Worm (Caenorhabditis elegans) whole organism, midembryonic: ENCODE data around the gene T05A7.6.

ENCODE experiments used
- flt-1 ChIP-seq: fragments of 200-800 bp; sonication (Bioruptor generic); IDR thresholded peaks from 2 replicates; pipeline ENCODE4 v1.3.6; 2022; ENCODE audit warnings: missing genetic modification characterization, missing compliant biosample characterization
- klf-2 ChIP-seq: fragments of 200-800 bp; sonication (Bioruptor generic); conservative IDR thresholded peaks from 2 replicates; pipeline ENCODE4 v1.3.6; 2022; ENCODE audit warnings: missing genetic modification reagents, missing genetic modification characterization, missing compliant biosample characterization
- ref-1 ChIP-seq: fragments of 200-800 bp; sonication (Bioruptor generic); conservative IDR thresholded peaks from 2 replicates; pipeline ENCODE4 v1.3.6; 2022; ENCODE audit warnings: missing genetic modification reagents, missing genetic modification characterization, missing compliant biosample characterization
- tab-1 ChIP-seq: fragments of 200-800 bp; sonication (Bioruptor generic); IDR thresholded peaks from 2 replicates; pipeline ENCODE4 v1.3.6; 2022; ENCODE audit warnings: missing genetic modification characterization, missing compliant biosample characterization
- ztf-29 ChIP-seq: fragments of 200-800 bp; sonication (Bioruptor generic); IDR thresholded peaks from 2 replicates; pipeline ENCODE4 v1.3.6; 2022; ENCODE audit warnings: missing genetic modification reagents, missing genetic modification characterization, missing compliant biosample characterization

DNA sequence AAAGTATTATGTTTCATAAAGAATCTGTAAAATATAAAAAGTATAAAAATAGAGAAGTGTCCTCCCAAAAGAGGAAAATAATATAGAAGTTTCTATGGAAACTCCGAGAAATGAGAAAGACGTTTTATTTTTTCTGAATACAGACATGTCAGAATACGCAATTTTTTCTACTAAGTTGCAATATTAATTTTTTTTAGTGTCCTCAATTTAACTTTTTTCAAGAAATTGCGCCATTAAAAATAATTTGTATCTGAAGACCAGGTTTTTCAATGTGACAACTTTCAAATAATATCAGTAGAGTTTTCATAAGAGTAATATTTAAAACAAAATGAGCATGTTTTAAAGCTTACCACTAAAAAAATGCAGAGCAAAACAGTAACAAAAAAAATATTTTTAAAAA is 4.0 kb downstream of the T05A7.6 start, which contains the start of gene fut-5:
- TF ChIP-seq ref-1 (GFP tag; lab: Robert Waterston, UW) (no peak), klf-2 (GFP tag; lab: Robert Waterston, UW) (no peak), ztf-29 (no peak), tab-1 (GFP tag; lab: Robert Waterston, UW) (no peak), flt-1 (no peak)
